Fruit fly (Drosophila melanogaster): ENCODE measurements around the gene CG32152.

The CG32152 gene

DNA sequence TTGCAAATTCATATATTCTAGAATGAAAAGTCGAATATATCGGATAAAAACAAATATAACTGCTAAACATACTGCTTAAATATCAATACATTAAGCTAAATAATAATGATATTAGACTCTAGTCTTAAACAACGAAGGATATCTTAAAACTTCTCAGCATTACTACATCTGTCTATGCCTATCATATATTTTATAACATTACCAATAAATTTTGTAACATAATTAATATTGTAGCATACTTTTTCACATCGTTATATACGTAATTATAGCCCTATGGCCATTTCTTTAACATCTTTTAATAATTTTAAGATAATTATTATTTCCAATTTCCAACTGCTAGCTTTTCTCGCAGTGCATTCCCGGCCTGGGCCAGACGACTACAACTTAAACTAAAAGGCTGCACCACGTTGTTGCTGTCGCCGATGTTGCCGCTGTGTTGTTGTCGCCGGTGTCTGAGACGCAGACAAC is 29.0 kb upstream of the CG32152 start (continued):
- no peak for TF ChIP-seq Adf1 (GFP tag; IDR thresholded peaks at IDR 0.05)
- TF ChIP-seq Sox102F (GFP tag; optimal IDR thresholded peaks at IDR 0.05) = peak; percentile 41
- TF ChIP-seq ftz-f1 (GFP tag; optimal IDR thresholded peaks at IDR 0.05) = no peak
- TF ChIP-seq twi (tag; optimal IDR thresholded peaks at IDR 0.05) = peak; percentile 7
- TF ChIP-seq Bgb (GFP tag; IDR thresholded peaks at IDR 0.05; ENCODE audit: partially characterized antibody) = no peak
- TF ChIP-seq dysf (GFP tag; IDR thresholded peaks at IDR 0.05) = 0 out of 3 replicates have a peak, but pooled peaks have one; percentile 27
- no peak for TF ChIP-seq BtbVII (GFP tag; optimal IDR thresholded peaks at IDR 0.05)
- no peak for TF ChIP-seq CG17802 (tag; optimal IDR thresholded peaks at IDR 0.05)
- TF ChIP-seq Jarid2 (GFP tag; optimal IDR thresholded peaks at IDR 0.05) = no peak
- no peak for TF ChIP-seq aop (GFP tag; IDR thresholded peaks at IDR 0.05)
- peak; percentile 1 for TF ChIP-seq CG6683 (GFP tag; optimal IDR thresholded peaks at IDR 0.05)
- TF ChIP-seq CG17385 (GFP tag; optimal IDR thresholded peaks at IDR 0.05) = peak; percentile 35
- TF ChIP-seq CG10979 (tag; optimal IDR thresholded peaks at IDR 0.05) = peak; percentile 54
- no peak for TF ChIP-seq ssp (GFP tag; IDR thresholded peaks at IDR 0.05)
- no peak for TF ChIP-seq CG13624 (GFP tag; optimal IDR thresholded peaks at IDR 0.05)
- TF ChIP-seq nerfin-1 (tag; optimal IDR thresholded peaks at IDR 0.05) = peak; percentile 0
- TF ChIP-seq Trl (optimal IDR thresholded peaks at IDR 0.05) = no peak
- TF ChIP-seq Trl (GFP tag; optimal IDR thresholded peaks at IDR 0.05) = no peak
- no peak for TF ChIP-seq Dp (GFP tag; optimal IDR thresholded peaks at IDR 0.05)
- TF ChIP-seq CG10209 (GFP tag; optimal IDR thresholded peaks at IDR 0.05) = peak; percentile 40
- TF ChIP-seq CG15601 (tag; optimal IDR thresholded peaks at IDR 0.05) = peak; percentile 30
- peak; percentile 6 for TF ChIP-seq CG12104 (GFP tag; optimal IDR thresholded peaks at IDR 0.05)
- no peak for TF ChIP-seq kay (GFP tag; optimal IDR thresholded peaks at IDR 0.05)
- TF ChIP-seq CG30403 (GFP tag; optimal IDR thresholded peaks at IDR 0.05) = peak; percentile 49
- peak; percentile 36 for TF ChIP-seq CG14710 (tag; optimal IDR thresholded peaks at IDR 0.05)
- TF ChIP-seq unpg (GFP tag; optimal IDR thresholded peaks at IDR 0.05) = peak; percentile 17
- TF ChIP-seq Oli (tag; optimal IDR thresholded peaks at IDR 0.05) = peak; percentile 59
- peak; percentile 12 for TF ChIP-seq Nf-YB (GFP tag; optimal IDR thresholded peaks at IDR 0.05)
- peak; percentile 37 for TF ChIP-seq Meics (GFP tag; optimal IDR thresholded peaks at IDR 0.05)
- TF ChIP-seq CG12659 (GFP tag; optimal IDR thresholded peaks at IDR 0.05) = peak; percentile 48
- peak; percentile 43 for TF ChIP-seq CG9437 (GFP tag; optimal IDR thresholded peaks at IDR 0.05)
- TF ChIP-seq ERR (GFP tag; optimal IDR thresholded peaks at IDR 0.05) = no peak
- TF ChIP-seq az2 (GFP tag; optimal IDR thresholded peaks at IDR 0.05) = peak; percentile 18
- no peak for TF ChIP-seq Awh (GFP tag; IDR thresholded peaks at IDR 0.05)
- TF ChIP-seq CG17829 (tag; optimal IDR thresholded peaks at IDR 0.05) = peak; percentile 28
- no peak for TF ChIP-seq Sin3A (optimal IDR thresholded peaks at IDR 0.05)
- TF ChIP-seq phol (tag; optimal IDR thresholded peaks at IDR 0.05) = peak; percentile 61
- TF ChIP-seq Ssrp (tag; optimal IDR thresholded peaks at IDR 0.05) = peak; percentile 47
- peak; percentile 26 for TF ChIP-seq org-1 (GFP tag; optimal IDR thresholded peaks at IDR 0.05)
- no peak for TF ChIP-seq gce (GFP tag; IDR thresholded peaks at IDR 0.05)
- TF ChIP-seq dmrt99B (tag; optimal IDR thresholded peaks at IDR 0.05) = peak; percentile 58
- no peak for TF ChIP-seq CG18476 (GFP tag; optimal IDR thresholded peaks at IDR 0.05)
- peak; percentile 8 for TF ChIP-seq CG1233 (GFP tag; optimal IDR thresholded peaks at IDR 0.05)
- TF ChIP-seq h (optimal IDR thresholded peaks at IDR 0.05) = no peak
- no peak for TF ChIP-seq zfh1 (GFP tag; IDR thresholded peaks at IDR 0.05)
- peak; percentile 27 for TF ChIP-seq Xbp1 (GFP tag; optimal IDR thresholded peaks at IDR 0.05)
- TF ChIP-seq CG17328 (GFP tag; IDR thresholded peaks at IDR 0.05) = no peak
- peak; percentile 46 for TF ChIP-seq CG8924 (tag; optimal IDR thresholded peaks at IDR 0.05)
- TF ChIP-seq H15 (GFP tag; IDR thresholded peaks at IDR 0.05) = no peak
- TF ChIP-seq CG10267 (tag; optimal IDR thresholded peaks at IDR 0.05) = peak; percentile 20
- TF ChIP-seq CG5245 (GFP tag; optimal IDR thresholded peaks at IDR 0.05) = no peak
- peak; percentile 46; the same call in 2 of the 3 replicates for TF ChIP-seq row (GFP tag; IDR thresholded peaks at IDR 0.05)
